Worm (Caenorhabditis elegans): ENCODE measurements around the gene cct-6.

ce11 chrIII:5888675-5889074, 33.2 kb upstream of the cct-6 start, which contains the start of gene C28H8.8:
- TF ChIP-seq bed-3 (GFP tag; optimal IDR thresholded peaks at IDR 0.05) (no peak), lsy-2 (tag; optimal IDR thresholded peaks at IDR 0.05) (no peak), mep-1 (tag; optimal IDR thresholded peaks at IDR 0.05) (no peak), lin-13 (tag; optimal IDR thresholded peaks at IDR 0.05) (no peak), unc-39 (tag; optimal IDR thresholded peaks at IDR 0.05) (no peak), nhr-237 (tag; optimal IDR thresholded peaks at IDR 0.05) (no peak), hlh-1 (tag; optimal IDR thresholded peaks at IDR 0.05) (no peak)
